Worm (Caenorhabditis elegans): Measurements from ENCODE around the gene F47B7.3.

DNA sequence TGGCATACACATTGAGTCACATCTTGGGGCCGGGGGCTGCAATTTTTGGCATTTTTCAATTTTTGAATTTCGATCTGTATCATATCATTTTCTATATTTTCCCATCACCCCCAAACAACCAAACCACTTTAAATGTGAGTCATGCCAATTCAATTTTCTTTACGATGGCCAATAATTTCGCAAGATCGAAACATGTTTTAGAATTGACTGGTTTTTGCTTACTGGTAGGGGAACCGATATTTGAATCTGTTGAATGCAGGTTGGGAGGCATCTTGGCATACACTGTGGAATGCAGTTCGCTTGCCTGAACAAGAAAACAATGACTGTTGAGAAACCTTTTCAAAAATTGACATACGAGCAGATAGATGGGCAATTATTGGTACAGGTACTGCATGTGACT is 26.9 kb upstream of the F47B7.3 start:
- no peak for TF ChIP-seq lin-13 (GFP tag; optimal IDR thresholded peaks at IDR 0.05)
- no peak for TF ChIP-seq snpc-4 (tag; optimal IDR thresholded peaks at IDR 0.05)
- no peak for TF ChIP-seq nhr-77 (tag; optimal IDR thresholded peaks at IDR 0.05)
- TF ChIP-seq lin-11 (tag; optimal IDR thresholded peaks at IDR 0.05) = no peak
- TF ChIP-seq zag-1 (tag; optimal IDR thresholded peaks at IDR 0.05) = no peak
- TF ChIP-seq lin-39 (tag; optimal IDR thresholded peaks at IDR 0.05) = no peak
- no peak for TF ChIP-seq lsy-2 (tag; optimal IDR thresholded peaks at IDR 0.05)
- no peak for TF ChIP-seq skn-1 (tag; optimal IDR thresholded peaks at IDR 0.05)
- TF ChIP-seq elt-3 (tag; optimal IDR thresholded peaks at IDR 0.05) = no peak

All from whole organism, L2 larva.